Worm (Caenorhabditis elegans): Measurements from ENCODE around the gene R02F11.1.

Gene R02F11.1

DNA sequence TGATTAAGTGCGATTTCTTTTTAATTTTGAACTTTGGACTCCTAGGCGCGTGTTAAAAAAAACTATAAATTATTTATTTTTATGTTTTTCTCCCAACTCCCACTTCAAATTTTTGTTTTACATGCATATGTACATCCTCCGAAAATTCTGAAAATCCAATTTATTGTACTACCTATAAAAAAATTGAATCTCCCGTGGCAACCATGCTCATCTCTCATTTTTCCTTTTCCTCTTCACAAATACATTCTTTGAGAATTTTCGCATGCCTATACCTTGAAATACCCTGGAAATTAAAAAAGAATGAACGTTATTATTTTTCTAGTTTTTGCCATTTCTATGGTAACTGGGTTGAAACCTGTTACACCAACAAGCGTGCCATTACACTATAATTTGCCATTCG lies 12.1 kb upstream of the R02F11.1 start, which contains the start of gene R02F11.10:
Gene R02F11.10, plus strand, starts transcription at position 301 of the 400 bp plus-strand sequence.
- TF ChIP-seq unc-39 (tag; optimal IDR thresholded peaks at IDR 0.05) (no peak), unc-62 (GFP tag; optimal IDR thresholded peaks at IDR 0.05) (no peak), blmp-1 (tag; optimal IDR thresholded peaks at IDR 0.05) (no peak), elt-3 (tag; optimal IDR thresholded peaks at IDR 0.05) (no peak), tbx-8 (GFP tag; optimal IDR thresholded peaks at IDR 0.05) (no peak), ceh-39 (tag; optimal IDR thresholded peaks at IDR 0.05) (no peak), nhr-76 (tag; optimal IDR thresholded peaks at IDR 0.05) (no peak), elt-1 (tag; optimal IDR thresholded peaks at IDR 0.05; ENCODE audit: borderline replicate concordance, insufficient read depth) (no peak), flh-1 (GFP tag; optimal IDR thresholded peaks at IDR 0.05) (no peak), unc-120 (tag; optimal IDR thresholded peaks at IDR 0.05; ENCODE audit: poor library complexity, severe bottlenecking) (no peak), sem-2 (GFP tag; optimal IDR thresholded peaks at IDR 0.05) (no peak), nhr-28 (tag; optimal IDR thresholded peaks at IDR 0.05) (no peak), cnd-1 (tag; optimal IDR thresholded peaks at IDR 0.05) (no peak), ham-2 (GFP tag; optimal IDR thresholded peaks at IDR 0.05) (no peak), lin-13 (tag; optimal IDR thresholded peaks at IDR 0.05) (no peak)

DNA sequence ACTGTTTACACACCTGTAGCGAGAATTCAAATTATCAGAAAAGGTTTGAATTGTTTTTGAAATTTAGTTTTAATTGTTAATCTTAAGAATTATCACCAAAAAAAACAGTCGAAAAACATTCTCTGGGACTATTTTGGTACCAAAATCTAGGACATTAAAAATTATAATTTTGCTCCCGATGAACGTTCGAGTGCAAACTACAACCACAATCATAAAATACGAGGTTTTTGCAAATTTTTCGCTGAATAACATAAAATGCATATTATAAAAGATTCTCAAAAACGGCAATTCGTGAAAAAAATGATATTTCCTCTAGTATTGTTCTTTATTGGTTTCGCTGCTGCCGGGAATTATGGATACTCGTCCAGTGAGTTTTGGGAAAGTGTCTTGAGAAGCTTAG lies 10.5 kb upstream of the R02F11.1 start, which contains the start of gene R02F11.12:
Gene R02F11.12, plus strand, starts transcription at position 301 of the 400 bp plus-strand sequence.
- TF ChIP-seq sem-2 (GFP tag; optimal IDR thresholded peaks at IDR 0.05) (no peak), lsy-2 (tag; optimal IDR thresholded peaks at IDR 0.05) (no peak), drap-1 (GFP tag; optimal IDR thresholded peaks at IDR 0.05) (no peak), nhr-76 (tag; optimal IDR thresholded peaks at IDR 0.05) (no peak), nhr-237 (tag; optimal IDR thresholded peaks at IDR 0.05) (no peak), flh-1 (GFP tag; optimal IDR thresholded peaks at IDR 0.05) (no peak), snpc-4 (tag; optimal IDR thresholded peaks at IDR 0.05) (no peak), zip-8 (tag; optimal IDR thresholded peaks at IDR 0.05) (no peak), nhr-12 (tag; optimal IDR thresholded peaks at IDR 0.05) (no peak), lin-13 (tag; optimal IDR thresholded peaks at IDR 0.05) (no peak), unc-39 (tag; optimal IDR thresholded peaks at IDR 0.05) (no peak)

DNA sequence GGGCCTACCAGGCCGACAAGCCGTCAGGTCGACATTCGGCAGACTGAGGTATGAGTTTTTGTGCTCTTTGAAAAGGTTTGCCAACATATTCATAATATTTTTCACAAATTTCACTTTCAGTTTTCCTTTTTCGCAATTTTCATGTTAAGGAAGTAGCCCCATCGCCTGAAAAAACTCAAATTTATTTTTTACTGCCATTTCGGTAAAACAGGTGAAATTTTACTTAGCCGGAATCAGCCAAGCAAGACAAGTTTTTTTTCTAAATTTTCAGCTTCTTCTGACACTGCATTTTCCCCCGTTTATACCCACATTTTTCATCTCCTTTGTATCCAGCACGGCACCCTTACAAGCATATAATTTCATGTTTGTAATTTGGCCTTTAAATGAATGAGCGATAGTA lies 9.3 kb upstream of the R02F11.1 start, which contains the start of gene R02F11.11:
Gene R02F11.11, plus strand, starts transcription at position 301 of the 400 bp plus-strand sequence.
- no peak for TF ChIP-seq sem-2 (GFP tag; optimal IDR thresholded peaks at IDR 0.05)
- TF ChIP-seq nhr-28 (tag; optimal IDR thresholded peaks at IDR 0.05), result no peak

DNA sequence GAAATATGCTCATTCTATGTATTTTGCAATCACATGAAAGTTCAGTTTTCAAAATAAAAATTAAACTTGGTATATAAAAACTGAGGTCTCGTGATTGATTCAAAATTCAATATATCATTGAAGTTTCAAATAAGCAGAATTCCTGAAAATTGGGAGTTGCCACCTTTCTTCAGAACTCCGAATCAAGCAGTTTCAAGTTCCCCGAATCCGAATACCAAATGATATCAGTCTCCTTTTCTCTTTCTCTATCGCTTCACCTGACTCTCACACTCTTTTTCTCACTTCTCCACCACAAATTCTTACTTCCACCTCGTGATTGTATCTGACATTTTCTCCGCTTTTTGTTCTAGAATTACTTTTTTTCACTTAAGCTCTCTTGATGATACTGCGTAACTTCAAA lies 6.6 kb upstream of the R02F11.1 start, which contains the start of gene R02F11.2:
Gene R02F11.2, plus strand, starts transcription at position 292 of the 400 bp plus-strand sequence.
- TF ChIP-seq ceh-39 (tag; optimal IDR thresholded peaks at IDR 0.05) (no peak), sem-2 (GFP tag; optimal IDR thresholded peaks at IDR 0.05) (no peak), ceh-83 (GFP tag; optimal IDR thresholded peaks at IDR 0.05) (no peak), drap-1 (GFP tag; optimal IDR thresholded peaks at IDR 0.05) (no peak), sptf-1 (tag; optimal IDR thresholded peaks at IDR 0.05) (no peak), nhr-2 (tag; optimal IDR thresholded peaks at IDR 0.05) (no peak), nhr-237 (tag; optimal IDR thresholded peaks at IDR 0.05) (no peak), ces-1 (GFP tag; optimal IDR thresholded peaks at IDR 0.05) (no peak), tbx-8 (GFP tag; optimal IDR thresholded peaks at IDR 0.05) (no peak), zip-8 (tag; optimal IDR thresholded peaks at IDR 0.05) (no peak), blmp-1 (tag; optimal IDR thresholded peaks at IDR 0.05) (no peak), unc-62 (GFP tag; optimal IDR thresholded peaks at IDR 0.05) (no peak)

DNA sequence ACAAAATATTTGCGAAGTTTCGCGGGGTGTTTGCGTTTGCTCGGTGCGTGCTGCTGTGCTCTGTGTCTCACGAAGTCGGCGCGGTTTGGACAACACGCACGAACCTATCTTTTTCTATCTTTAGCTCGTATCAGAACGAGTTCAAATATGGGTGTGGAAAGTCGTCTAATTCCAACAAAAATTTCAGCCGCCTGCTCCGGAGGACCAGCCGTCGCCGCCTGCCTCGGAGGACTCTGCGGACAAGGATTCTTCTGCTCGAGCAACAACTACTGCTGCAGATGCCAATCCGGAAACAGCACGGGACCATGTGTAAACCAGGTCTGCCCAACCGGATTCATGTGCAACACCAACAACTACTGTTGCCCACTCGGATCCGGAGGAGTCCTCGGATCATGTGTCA lies 1.0 kb downstream of the R02F11.1 start:
- TF ChIP-seq mep-1 (tag; optimal IDR thresholded peaks at IDR 0.05) (no peak), lin-32 (GFP tag; optimal IDR thresholded peaks at IDR 0.05) (no peak), hlh-1 (tag; optimal IDR thresholded peaks at IDR 0.05) (no peak), pha-4 (tag; optimal IDR thresholded peaks at IDR 0.05) (no peak), ces-1 (GFP tag; optimal IDR thresholded peaks at IDR 0.05) (no peak), nhr-2 (tag; optimal IDR thresholded peaks at IDR 0.05) (no peak), flh-1 (GFP tag; optimal IDR thresholded peaks at IDR 0.05) (no peak), sem-2 (GFP tag; optimal IDR thresholded peaks at IDR 0.05) (no peak), lsy-2 (tag; optimal IDR thresholded peaks at IDR 0.05) (no peak), ceh-43 (GFP tag; optimal IDR thresholded peaks at IDR 0.05) (no peak), elt-1 (tag; optimal IDR thresholded peaks at IDR 0.05; ENCODE audit: borderline replicate concordance, insufficient read depth) (no peak), cnd-1 (tag; optimal IDR thresholded peaks at IDR 0.05) (no peak), sptf-1 (tag; optimal IDR thresholded peaks at IDR 0.05) (no peak), bed-3 (GFP tag; optimal IDR thresholded peaks at IDR 0.05) (no peak), ceh-83 (GFP tag; optimal IDR thresholded peaks at IDR 0.05) (no peak), snpc-4 (tag; optimal IDR thresholded peaks at IDR 0.05) (no peak), nhr-237 (tag; optimal IDR thresholded peaks at IDR 0.05) (no peak), ztf-11 (tag; optimal IDR thresholded peaks at IDR 0.05) (no peak)
